Worm (Caenorhabditis elegans) whole organism, L2 larva: Measurements from ENCODE around the gene C49F8.3.

Experiments used
- C34F6.9 ChIP-seq: fragments of 150-350 bp; optimal IDR thresholded peaks from 2 replicates; lab custom pipeline; 2014; ENCODE audit warnings: missing biosample characterization, missing genetic modification characterization
- F13H6.1 ChIP-seq: sonication (generic microtip); optimal IDR thresholded peaks from 2 replicates; lab custom pipeline; 2016; ENCODE audit warnings: missing genetic modification characterization, missing compliant biosample characterization
- R02D3.7 ChIP-seq: fragments of 150-350 bp; optimal IDR thresholded peaks from 2 replicates; lab custom pipeline; 2014; ENCODE audit warnings: missing biosample characterization, missing genetic modification characterization
- Y55F3AM.14 ChIP-seq: fragments of 200-800 bp; sonication (Bioruptor generic); optimal IDR thresholded peaks from 2 replicates; lab custom pipeline; 2018; ENCODE audit warnings: mild to moderate bottlenecking, missing genetic modification characterization, missing compliant biosample characterization
- ZK546.5 ChIP-seq: sonication (generic microtip); optimal IDR thresholded peaks from 2 replicates; lab custom pipeline; 2017; ENCODE audit warnings: missing biosample characterization, missing genetic modification characterization
- alr-1 ChIP-seq: fragments of 150-350 bp; optimal IDR thresholded peaks from 2 replicates; lab custom pipeline; 2014; ENCODE audit warnings: missing biosample characterization, missing genetic modification characterization
- aly-2 ChIP-seq: fragments of 150-350 bp; optimal IDR thresholded peaks from 2 replicates; lab custom pipeline; 2014; ENCODE audit warnings: missing biosample characterization, missing genetic modification characterization
- ama-1 ChIP-seq: fragments of 150-350 bp; optimal IDR thresholded peaks from 2 replicates; lab custom pipeline; 2018; ENCODE audit warnings: inconsistent platforms
- blmp-1 ChIP-seq: sonication (generic microtip); optimal IDR thresholded peaks from 2 replicates; lab custom pipeline; 2017; ENCODE audit warnings: missing genetic modification characterization, mild to moderate bottlenecking, missing compliant biosample characterization, antibody characterized with exemption, moderate library complexity; ENCODE audit not compliant: insufficient read depth
- ceh-16 ChIP-seq: fragments of 150-350 bp; optimal IDR thresholded peaks from 2 replicates; lab custom pipeline; 2014; ENCODE audit warnings: missing biosample characterization, missing genetic modification characterization
- crh-2 ChIP-seq: sonication (generic microtip); optimal IDR thresholded peaks from 2 replicates; lab custom pipeline; 2017; ENCODE audit warnings: missing biosample characterization, missing genetic modification characterization
- dmd-4 ChIP-seq: sonication (generic microtip); optimal IDR thresholded peaks from 2 replicates; lab custom pipeline; 2017; ENCODE audit warnings: missing biosample characterization, missing genetic modification characterization
- egl-27 ChIP-seq: sonication (generic microtip); optimal IDR thresholded peaks from 3 replicates; lab custom pipeline; 2017; ENCODE audit warnings: missing biosample characterization, missing genetic modification reagents, missing genetic modification characterization
- elt-1 ChIP-seq: fragments of 150-350 bp; optimal IDR thresholded peaks from 2 replicates; lab custom pipeline; 2014; ENCODE audit warnings: missing biosample characterization, missing genetic modification characterization
- elt-3 ChIP-seq: sonication (generic microtip); optimal IDR thresholded peaks from 2 replicates; lab custom pipeline; 2017; ENCODE audit warnings: missing biosample characterization, missing genetic modification characterization
- fos-1 ChIP-seq: fragments of 150-350 bp; optimal IDR thresholded peaks from 2 replicates; lab custom pipeline; 2014; ENCODE audit warnings: missing biosample characterization, missing genetic modification characterization
- gmeb-1 ChIP-seq: fragments of 150-350 bp; optimal IDR thresholded peaks from 2 replicates; lab custom pipeline; 2014; ENCODE audit warnings: missing biosample characterization, missing genetic modification characterization
- lin-11 ChIP-seq: fragments of 150-350 bp; sonication (generic microtip); optimal IDR thresholded peaks from 2 replicates; lab custom pipeline; 2014; ENCODE audit warnings: missing biosample characterization, missing genetic modification characterization, inconsistent platforms, mixed read lengths
- lin-13 ChIP-seq: fragments of 150-350 bp; optimal IDR thresholded peaks from 2 replicates; lab custom pipeline; 2014; ENCODE audit warnings: missing biosample characterization, missing genetic modification reagents, missing genetic modification characterization
- lin-39 ChIP-seq: fragments of 150-350 bp; optimal IDR thresholded peaks from 2 replicates; lab custom pipeline; 2014; ENCODE audit warnings: missing biosample characterization, missing genetic modification reagents, missing genetic modification characterization
- lsy-2 ChIP-seq, 2 experiments: fragments of 150-350 bp in 1 of 2; sonication (generic microtip) in 1 of 2; optimal IDR thresholded peaks; 2 replicates each; lab custom pipeline; 2014 to 2017; ENCODE audit warnings: missing biosample characterization in 2 of 2, missing genetic modification characterization in 2 of 2
- mab-5 ChIP-seq: fragments of 150-350 bp; optimal IDR thresholded peaks from 2 replicates; lab custom pipeline; 2014; ENCODE audit warnings: missing biosample characterization, missing genetic modification characterization
- mbf-1 ChIP-seq: sonication (generic microtip); optimal IDR thresholded peaks from 2 replicates; lab custom pipeline; 2017; ENCODE audit warnings: missing biosample characterization, missing genetic modification characterization
- mdl-1 ChIP-seq, 2 experiments: fragments of 150-350 bp in 1 of 2; sonication (generic microtip) in 1 of 2; optimal IDR thresholded peaks; 2 replicates each; lab custom pipeline; 2017; ENCODE audit warnings: missing biosample characterization in 2 of 2, missing genetic modification characterization in 2 of 2
- nhr-10 ChIP-seq: sonication (generic microtip); optimal IDR thresholded peaks from 2 replicates; lab custom pipeline; 2017; ENCODE audit warnings: missing biosample characterization, missing genetic modification characterization
- nhr-11 ChIP-seq: fragments of 150-350 bp; optimal IDR thresholded peaks from 2 replicates; lab custom pipeline; 2014; ENCODE audit warnings: missing biosample characterization, missing genetic modification characterization
- nhr-12 ChIP-seq: fragments of 150-350 bp; optimal IDR thresholded peaks from 2 replicates; lab custom pipeline; 2014; ENCODE audit warnings: missing biosample characterization, missing genetic modification characterization
- nhr-129 ChIP-seq: fragments of 150-350 bp; optimal IDR thresholded peaks from 2 replicates; lab custom pipeline; 2014; ENCODE audit warnings: missing biosample characterization, missing genetic modification characterization
- nhr-21 ChIP-seq: fragments of 150-350 bp; optimal IDR thresholded peaks from 2 replicates; lab custom pipeline; 2014; ENCODE audit warnings: missing biosample characterization, missing genetic modification characterization
- nhr-23 ChIP-seq: fragments of 150-350 bp; optimal IDR thresholded peaks from 2 replicates; lab custom pipeline; 2014; ENCODE audit warnings: missing biosample characterization, missing genetic modification reagents, missing genetic modification characterization
- nhr-237 ChIP-seq: fragments of 150-350 bp; optimal IDR thresholded peaks from 2 replicates; lab custom pipeline; 2014; ENCODE audit warnings: missing biosample characterization, missing genetic modification characterization
- nhr-25 ChIP-seq: fragments of 150-350 bp; sonication (generic microtip); optimal IDR thresholded peaks from 3 replicates; lab custom pipeline; 2014; ENCODE audit warnings: missing biosample characterization, missing genetic modification characterization
- nhr-77 ChIP-seq: fragments of 150-350 bp; optimal IDR thresholded peaks from 2 replicates; lab custom pipeline; 2014; ENCODE audit warnings: missing biosample characterization, missing genetic modification characterization
- peb-1 ChIP-seq: fragments of 150-350 bp; optimal IDR thresholded peaks from 2 replicates; lab custom pipeline; 2014; ENCODE audit warnings: missing biosample characterization, missing genetic modification characterization
- skn-1 ChIP-seq: sonication (generic microtip); optimal IDR thresholded peaks from 2 replicates; lab custom pipeline; 2017; ENCODE audit warnings: missing biosample characterization, missing genetic modification characterization
- sma-3 ChIP-seq: sonication (generic microtip); optimal IDR thresholded peaks from 2 replicates; lab custom pipeline; 2016; ENCODE audit warnings: missing genetic modification reagents, missing genetic modification characterization, missing compliant biosample characterization
- sma-9 ChIP-seq, 2 experiments: fragments of 150-350 bp in 1 of 2; sonication (generic microtip) in 1 of 2; optimal IDR thresholded peaks; 2 replicates each; lab custom pipeline; 2014 to 2016; ENCODE audit warnings: missing genetic modification characterization in 2 of 2, mild to moderate bottlenecking in 1 of 2, missing biosample characterization in 1 of 2, missing compliant biosample characterization in 1 of 2, missing genetic modification reagents in 1 of 2, moderate library complexity in 1 of 2
- snpc-4 ChIP-seq: fragments of 150-350 bp; optimal IDR thresholded peaks from 2 replicates; lab custom pipeline; 2014; ENCODE audit warnings: missing biosample characterization, missing genetic modification characterization
- unc-39 ChIP-seq: fragments of 150-350 bp; optimal IDR thresholded peaks from 2 replicates; lab custom pipeline; 2014; ENCODE audit warnings: missing biosample characterization, missing genetic modification characterization
- unc-55 ChIP-seq: fragments of 150-350 bp; sonication (generic microtip); optimal IDR thresholded peaks from 3 replicates; lab custom pipeline; 2014; ENCODE audit warnings: missing biosample characterization, missing genetic modification reagents, missing genetic modification characterization
- unc-62 ChIP-seq: fragments of 150-350 bp; optimal IDR thresholded peaks from 2 replicates; lab custom pipeline; 2014; ENCODE audit warnings: missing biosample characterization, missing genetic modification reagents, missing genetic modification characterization
- zag-1 ChIP-seq: fragments of 150-350 bp; optimal IDR thresholded peaks from 2 replicates; lab custom pipeline; 2014; ENCODE audit warnings: missing biosample characterization, missing genetic modification characterization
- ztf-1 ChIP-seq: fragments of 200-800 bp; sonication (Bioruptor generic); conservative IDR thresholded peaks from 2 replicates; pipeline ENCODE4 v1.3.6; 2022; ENCODE audit warnings: missing genetic modification characterization, missing compliant biosample characterization
- ztf-11 ChIP-seq: sonication (generic microtip); optimal IDR thresholded peaks from 2 replicates; lab custom pipeline; 2017; ENCODE audit warnings: missing biosample characterization, missing genetic modification characterization
- ztf-4 ChIP-seq: fragments of 150-350 bp; optimal IDR thresholded peaks from 2 replicates; lab custom pipeline; 2014; ENCODE audit warnings: missing biosample characterization, missing genetic modification characterization

C49F8.3 gene

ce11 chrX:13412307-13412706, 25.0 kb upstream of the C49F8.3 start:
- peak; percentile 55 for TF ChIP-seq fos-1 (tag; lab: Kevin White, UChicago)
- no peak for TF ChIP-seq elt-1
- peak; percentile 0 for TF ChIP-seq crh-2 (tag; lab: Kevin White, UChicago)
- no peak for TF ChIP-seq skn-1
- no peak for TF ChIP-seq egl-27

DNA sequence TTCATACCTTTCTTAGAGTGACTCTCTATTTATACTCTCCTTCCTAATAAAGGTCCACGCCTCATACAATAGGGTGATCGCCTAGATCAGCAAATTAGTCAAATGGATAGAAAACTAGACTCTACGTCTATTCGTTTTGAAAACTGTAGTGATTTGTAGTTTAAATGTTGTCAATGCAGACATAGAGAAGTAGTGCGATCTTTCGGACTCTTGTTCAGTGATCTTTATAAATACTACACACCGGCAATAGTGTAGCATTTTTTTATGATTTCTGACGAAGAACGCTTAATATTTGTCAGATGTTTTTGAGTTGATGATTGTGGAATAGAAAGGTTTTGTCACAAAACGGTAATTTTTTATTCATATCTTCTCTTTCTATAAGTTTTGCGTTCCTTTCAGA, 24.0 kb upstream of the C49F8.3 start:
- peak; percentile 10 for TF ChIP-seq sma-9 (GFP tag; optimal IDR thresholded peaks at IDR 0.05; lab: Kevin White, UChicago)
- no peak for TF ChIP-seq sma-9 (tag; optimal IDR thresholded peaks at IDR 0.05; lab: Kevin White, UChicago)
- TF ChIP-seq blmp-1, result no peak

- TF ChIP-seq zag-1 (tag; lab: Kevin White, UChicago), result no peak
- peak; percentile 1 for TF ChIP-seq sma-9 (GFP tag; optimal IDR thresholded peaks at IDR 0.05; lab: Kevin White, UChicago)
- no peak for TF ChIP-seq sma-9 (tag; optimal IDR thresholded peaks at IDR 0.05; lab: Kevin White, UChicago)
- TF ChIP-seq crh-2 (tag; lab: Kevin White, UChicago), result peak; percentile 5
- TF ChIP-seq unc-62, result no peak
Measured at ce11 chrX:13409543-13409942, 22.2 kb upstream of the C49F8.3 start, which contains the start of the genes cyp-13B1 and C29F7.1. TSS of gene cyp-13B1 (minus strand) at chrX:13409643. TSS of gene C29F7.1 (plus strand) at chrX:13409936.

ce11 chrX:13401783-13402182, 14.4 kb upstream of the C49F8.3 start, which contains the start of gene F02C12.1:
TSS of gene F02C12.1 (plus strand) at chrX:13402083.
- no peak for TF ChIP-seq nhr-237 (tag; lab: Kevin White, UChicago)

DNA sequence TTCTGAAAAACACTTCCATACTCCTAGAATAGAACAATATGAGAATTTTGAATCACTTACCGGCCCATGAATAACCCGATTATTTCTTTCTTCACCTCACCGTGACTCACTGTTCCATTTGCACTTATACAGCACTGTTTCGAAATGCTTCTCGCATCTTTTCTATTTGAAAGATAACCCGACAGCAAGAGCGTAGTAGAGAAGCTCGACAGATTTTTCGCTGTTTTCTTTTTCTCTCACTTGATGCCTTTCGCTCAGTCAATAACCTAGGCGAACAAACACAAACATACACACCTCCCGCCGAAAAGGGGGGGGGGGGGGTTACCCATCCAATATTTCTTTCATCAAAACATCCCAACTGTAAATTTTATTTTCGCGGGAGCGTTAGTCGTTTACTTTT, 14.0 kb upstream of the C49F8.3 start:
- TF ChIP-seq aly-2 (tag; lab: Kevin White, UChicago) (no peak), elt-3 (tag; lab: Kevin White, UChicago) (no peak), unc-55 (no peak), nhr-10 (tag; lab: Kevin White, UChicago) (no peak), mbf-1 (tag; lab: Kevin White, UChicago) (no peak), ceh-16 (no peak), nhr-11 (tag; lab: Kevin White, UChicago) (no peak), C34F6.9 (tag; lab: Kevin White, UChicago) (peak; percentile 20), lsy-2 (tag; optimal IDR thresholded peaks at IDR 0.05; lab: Kevin White, UChicago) (no peak), peb-1 (tag; lab: Kevin White, UChicago) (no peak), elt-1 (no peak), lin-11 (tag; lab: Kevin White, UChicago) (no peak), nhr-21 (tag; lab: Kevin White, UChicago) (no peak), nhr-129 (tag; lab: Kevin White, UChicago) (peak; percentile 45), mdl-1 (tag; optimal IDR thresholded peaks at IDR 0.05; lab: Kevin White, UChicago) (no peak), ama-1 (lab: Kevin White, UChicago) (no peak), mab-5 (no peak), alr-1 (tag; lab: Kevin White, UChicago) (no peak), R02D3.7 (tag; lab: Kevin White, UChicago) (no peak), F13H6.1 (peak; percentile 55), nhr-12 (no peak), zag-1 (tag; lab: Kevin White, UChicago) (no peak), sma-9 (GFP tag; optimal IDR thresholded peaks at IDR 0.05; lab: Kevin White, UChicago) (peak; percentile 49), sma-9 (tag; optimal IDR thresholded peaks at IDR 0.05; lab: Kevin White, UChicago) (no peak), ztf-11 (tag; lab: Kevin White, UChicago) (no peak), blmp-1 (peak; percentile 10), nhr-237 (tag; lab: Kevin White, UChicago) (no peak), ZK546.5 (tag; lab: Kevin White, UChicago) (no peak), unc-39 (tag; lab: Kevin White, UChicago) (no peak), lin-39 (tag; lab: Kevin White, UChicago) (no peak), lin-13 (no peak), skn-1 (no peak), nhr-23 (no peak), gmeb-1 (tag; lab: Kevin White, UChicago) (peak; percentile 0), sma-3 (GFP tag; lab: Kevin White, UChicago) (peak; percentile 22), nhr-25 (tag; lab: Kevin White, UChicago) (no peak), Y55F3AM.14 (GFP tag; lab: Kevin White, UChicago) (no peak), ztf-1 (GFP tag; lab: Robert Waterston, UW) (no peak), ztf-4 (tag; lab: Kevin White, UChicago) (no peak), fos-1 (tag; lab: Kevin White, UChicago) (peak; percentile 95), crh-2 (tag; lab: Kevin White, UChicago) (no peak), dmd-4 (no peak), egl-27 (no peak), nhr-77 (no peak), snpc-4 (tag; lab: Kevin White, UChicago) (no peak)
